Worm (Caenorhabditis elegans) whole organism, L1 larva: ENCODE measurements around the gene Y54G11A.9.

Experiments
- aly-2 ChIP-seq: fragments of 150-350 bp; optimal IDR thresholded peaks from 2 replicates; lab custom pipeline; 2014; ENCODE audit warnings: missing biosample characterization, missing genetic modification characterization
- egl-27 ChIP-seq, 2 experiments: fragments of 150-350 bp in 1 of 2; sonication (generic microtip); optimal IDR thresholded peaks; 3 replicates each; lab custom pipeline; 2017 to 2018; ENCODE audit warnings: missing biosample characterization in 2 of 2, missing genetic modification characterization in 2 of 2, missing genetic modification reagents in 2 of 2
- nhr-11 ChIP-seq: fragments of 150-350 bp; optimal IDR thresholded peaks from 2 replicates; lab custom pipeline; 2014; ENCODE audit warnings: missing biosample characterization, missing genetic modification characterization
- rnt-1 ChIP-seq: sonication (generic microtip); optimal IDR thresholded peaks from 2 replicates; lab custom pipeline; 2016; ENCODE audit warnings: mild to moderate bottlenecking, missing genetic modification characterization, moderate library complexity, missing compliant biosample characterization
- snpc-4 ChIP-seq: fragments of 150-350 bp; optimal IDR thresholded peaks from 2 replicates; lab custom pipeline; 2014; ENCODE audit warnings: missing biosample characterization, missing genetic modification characterization
- zag-1 ChIP-seq: fragments of 150-350 bp; optimal IDR thresholded peaks from 2 replicates; lab custom pipeline; 2014; ENCODE audit warnings: missing biosample characterization, missing genetic modification characterization

ce11 chrII:14383644-14384043 is 37.4 kb upstream of the Y54G11A.9 start, which contains the start of gene mes-2:
- peak; percentile 81 for TF ChIP-seq aly-2 (tag; lab: Kevin White, UChicago)
- TF ChIP-seq snpc-4 (tag; lab: Kevin White, UChicago) = peak; percentile 77
- TF ChIP-seq zag-1 (tag; lab: Kevin White, UChicago) = peak; percentile 41
- peak; percentile 88 for TF ChIP-seq rnt-1 (tag; lab: Kevin White, UChicago)
- TF ChIP-seq egl-27 (tag; optimal IDR thresholded peaks at IDR 0.05; lab: Kevin White, UChicago) = no peak
- peak; percentile 65 for TF ChIP-seq nhr-11
